Worm (Caenorhabditis elegans): ENCODE results near the gene F21C10.10.

F21C10.10 gene

ce11 chrV:9097213-9097612 lies 1.1 kb downstream of the F21C10.10 start:
- TF ChIP-seq ahr-1 (tag; optimal IDR thresholded peaks at IDR 0.05) (no peak), fkh-6 (tag; optimal IDR thresholded peaks at IDR 0.05) (no peak), lim-6 (tag; optimal IDR thresholded peaks at IDR 0.05) (no peak), madf-2 (tag; optimal IDR thresholded peaks at IDR 0.05) (no peak), F13H6.1 (tag; optimal IDR thresholded peaks at IDR 0.05) (no peak)

ce11 chrV:9098280-9098973 lies 2.4 kb downstream of the F21C10.10 start, which contains the start of gene F21C10.9:
TSS of gene F21C10.9 (minus strand) at chrV:9098696.
- TF ChIP-seq nhr-232 (tag; optimal IDR thresholded peaks at IDR 0.05) (no peak), T23F11.4 (GFP tag; optimal IDR thresholded peaks at IDR 0.05) (no peak), sox-4 (tag; optimal IDR thresholded peaks at IDR 0.05) (no peak), ceh-9 (tag; optimal IDR thresholded peaks at IDR 0.05) (no peak), ceh-2 (tag; optimal IDR thresholded peaks at IDR 0.05) (no peak)

- TF ChIP-seq ceh-22 (tag; optimal IDR thresholded peaks at IDR 0.05) (no peak), lin-11 (tag; optimal IDR thresholded peaks at IDR 0.05) (no peak), pag-3 (tag; optimal IDR thresholded peaks at IDR 0.05; ENCODE audit: borderline replicate concordance) (no peak), hlh-15 (tag; optimal IDR thresholded peaks at IDR 0.05) (no peak), nhr-232 (tag; optimal IDR thresholded peaks at IDR 0.05) (no peak)
These were observed 5.0 kb downstream of the F21C10.10 start, which contains the start of gene frpr-6 for ce11 chrV:9101062-9101461. TSS of gene frpr-6 (minus strand) at chrV:9101162.

ce11 chrV:9108219-9108618 lies 12.2 kb downstream of the F21C10.10 start, which contains the start of gene F21C10.18:
TSS of gene F21C10.18 (plus strand) at chrV:9108519.
- TF ChIP-seq unc-55 (GFP tag; optimal IDR thresholded peaks at IDR 0.05) (no peak), pqm-1 (tag; optimal IDR thresholded peaks at IDR 0.05) (no peak), ceh-19 (GFP tag; optimal IDR thresholded peaks at IDR 0.05) (no peak), ceh-31 (tag; optimal IDR thresholded peaks at IDR 0.05) (no peak), rnt-1 (tag; optimal IDR thresholded peaks at IDR 0.05) (no peak), fax-1 (tag; optimal IDR thresholded peaks at IDR 0.05) (no peak), ref-2 (tag; optimal IDR thresholded peaks at IDR 0.05) (no peak), npax-4 (tag; optimal IDR thresholded peaks at IDR 0.05) (no peak), mec-3 (tag; optimal IDR thresholded peaks at IDR 0.05; ENCODE audit: borderline replicate concordance) (no peak), fkh-6 (tag; optimal IDR thresholded peaks at IDR 0.05) (no peak), lim-6 (tag; optimal IDR thresholded peaks at IDR 0.05) (no peak), syd-9 (tag; optimal IDR thresholded peaks at IDR 0.05) (no peak), ceh-18 (tag; optimal IDR thresholded peaks at IDR 0.05) (no peak), hlh-13 (GFP tag; optimal IDR thresholded peaks at IDR 0.05) (no peak), ttx-3 (tag; optimal IDR thresholded peaks at IDR 0.05) (no peak), ceh-14 (tag; optimal IDR thresholded peaks at IDR 0.05) (no peak)

- TF ChIP-seq hlh-8 (tag; optimal IDR thresholded peaks at IDR 0.05) = no peak
- no peak for TF ChIP-seq ceh-48 (tag; optimal IDR thresholded peaks at IDR 0.05)
- TF ChIP-seq fkh-10 (GFP tag; optimal IDR thresholded peaks at IDR 0.05) = no peak
- no peak for TF ChIP-seq C08G9.2 (tag; optimal IDR thresholded peaks at IDR 0.05)
- no peak for TF ChIP-seq hlh-30 (tag; optimal IDR thresholded peaks at IDR 0.05; ENCODE audit: insufficient read depth)
- no peak for TF ChIP-seq pag-3 (tag; optimal IDR thresholded peaks at IDR 0.05; ENCODE audit: borderline replicate concordance)
- TF ChIP-seq tbx-2 (tag; optimal IDR thresholded peaks at IDR 0.05) = no peak
These were observed 13.2 kb downstream of the F21C10.10 start, which contains the start of gene pqn-31 for ce11 chrV:9109281-9109680. TSS of gene pqn-31 (plus strand) at chrV:9109581.
